Worm (Caenorhabditis elegans): ENCODE data around the gene C31B8.7.

C31B8.7 gene

DNA sequence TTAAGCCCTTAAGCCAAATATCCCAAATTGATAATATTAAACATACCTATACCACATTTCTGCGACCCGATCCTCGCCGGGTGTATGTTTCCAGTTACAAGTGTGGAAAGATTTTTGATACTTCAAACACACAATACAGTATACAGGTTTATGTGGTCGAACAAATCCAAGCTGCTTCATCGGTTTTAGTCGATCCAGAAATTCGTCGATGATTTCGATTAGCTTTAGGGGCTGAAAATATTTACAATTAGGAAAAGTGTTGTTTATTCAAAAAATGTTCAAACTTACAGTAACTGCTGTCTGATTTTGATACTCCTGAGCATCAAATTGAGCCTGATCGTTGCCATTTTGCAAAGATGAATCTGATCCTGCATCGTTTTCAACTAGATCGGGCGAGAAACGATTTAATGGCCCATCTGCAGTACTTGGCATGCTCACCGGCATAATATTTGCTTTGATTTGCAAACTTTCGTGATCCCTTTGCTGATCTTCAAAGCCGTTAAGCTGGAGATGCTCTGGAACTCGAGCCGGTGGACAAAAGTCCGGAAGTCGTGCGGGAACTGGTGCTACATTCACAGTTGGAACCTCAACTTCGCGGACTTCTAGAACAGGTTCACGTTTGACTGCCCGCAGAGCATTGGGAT is 26.8 kb downstream of the C31B8.7 start:
- no peak for TF ChIP-seq W03F9.2 (tag; optimal IDR thresholded peaks at IDR 0.05)
- no peak for TF ChIP-seq dao-5 (tag; optimal IDR thresholded peaks at IDR 0.05)
- TF ChIP-seq him-1 (tag; optimal IDR thresholded peaks at IDR 0.05) = no peak

DNA sequence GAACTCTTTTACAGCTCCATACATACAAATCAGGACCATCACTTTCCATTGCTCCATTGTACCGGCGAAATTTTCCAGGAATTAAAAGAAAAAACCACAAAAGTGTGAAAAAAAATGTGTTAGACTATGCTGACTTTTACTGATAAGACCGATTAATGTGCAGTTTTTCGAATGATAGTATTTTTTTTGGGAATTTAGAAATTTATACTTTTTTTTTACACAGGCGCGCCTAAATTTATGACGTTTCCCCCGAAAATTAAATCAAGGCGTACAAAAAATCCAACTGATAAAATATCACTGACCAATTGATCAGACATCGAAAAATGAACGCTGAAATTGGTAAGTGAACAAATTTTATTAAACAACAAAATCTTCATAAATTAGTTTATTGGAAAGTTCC is 27.7 kb downstream of the C31B8.7 start, which contains the start of gene folt-2:
Gene folt-2 (minus strand): TSS at position 179 of the 400 bp plus-strand sequence.
- TF ChIP-seq W03F9.2 (tag; optimal IDR thresholded peaks at IDR 0.05) = no peak
- TF ChIP-seq him-1 (tag; optimal IDR thresholded peaks at IDR 0.05) = no peak
- TF ChIP-seq dao-5 (tag; optimal IDR thresholded peaks at IDR 0.05) = no peak

DNA sequence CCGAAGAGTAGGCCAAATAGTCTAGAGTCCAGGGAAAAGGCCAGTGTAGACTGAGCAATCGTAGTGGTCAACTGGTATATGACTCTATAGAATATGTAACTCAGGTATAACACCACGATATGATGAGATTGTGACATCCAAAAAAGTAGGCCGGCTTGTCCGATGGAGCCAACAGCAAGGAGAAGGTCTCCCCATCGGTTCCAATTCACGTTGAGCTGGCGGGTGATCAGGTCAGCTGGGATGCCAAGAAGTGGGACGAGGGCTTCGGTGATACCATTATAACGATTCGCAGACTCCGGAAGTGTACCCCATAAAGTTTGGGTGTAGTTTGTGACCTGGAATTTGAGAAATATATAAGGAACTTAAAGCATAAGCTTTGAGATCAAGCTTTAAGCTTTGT is 30.2 kb downstream of the C31B8.7 start:
- TF ChIP-seq W03F9.2 (tag; optimal IDR thresholded peaks at IDR 0.05) (no peak), dao-5 (tag; optimal IDR thresholded peaks at IDR 0.05) (no peak), him-1 (tag; optimal IDR thresholded peaks at IDR 0.05) (no peak)

DNA sequence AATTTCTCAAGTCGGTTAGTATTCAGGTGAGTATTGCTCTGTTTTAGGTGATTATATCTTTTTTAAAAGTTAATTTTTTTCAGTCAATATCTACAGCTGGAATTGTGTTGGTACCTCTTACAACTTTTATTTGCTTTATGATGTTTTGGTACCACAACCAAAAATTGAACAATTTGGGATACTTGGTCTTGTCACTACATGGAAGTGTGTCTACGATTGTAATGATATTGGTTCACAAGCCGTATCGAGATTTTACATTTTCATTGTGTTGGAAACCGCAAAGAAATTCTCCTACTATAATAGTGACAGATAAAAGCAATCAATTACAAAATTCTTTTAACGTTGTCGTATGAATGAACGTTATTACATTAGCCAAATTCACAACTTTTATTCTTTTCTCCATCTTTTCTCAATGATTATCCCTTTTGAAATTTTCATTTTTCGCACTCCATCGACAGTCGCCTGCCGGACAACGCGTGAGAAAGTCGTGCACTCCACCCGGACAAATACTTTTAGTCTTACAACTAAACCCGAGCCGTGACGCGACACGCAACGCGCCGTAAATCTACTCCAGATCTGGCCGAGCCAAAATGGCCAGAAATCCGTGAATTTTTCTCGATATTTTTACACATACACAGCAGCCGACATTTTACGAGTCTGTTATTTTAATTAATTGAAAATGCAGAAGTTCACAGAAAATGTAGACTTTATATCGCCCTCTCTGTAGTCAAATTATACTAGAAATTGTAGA is 31.2 kb downstream of the C31B8.7 start:
- TF ChIP-seq W03F9.2 (tag; optimal IDR thresholded peaks at IDR 0.05) = no peak
- TF ChIP-seq him-1 (tag; optimal IDR thresholded peaks at IDR 0.05) = no peak
- no peak for TF ChIP-seq dao-5 (tag; optimal IDR thresholded peaks at IDR 0.05)

DNA sequence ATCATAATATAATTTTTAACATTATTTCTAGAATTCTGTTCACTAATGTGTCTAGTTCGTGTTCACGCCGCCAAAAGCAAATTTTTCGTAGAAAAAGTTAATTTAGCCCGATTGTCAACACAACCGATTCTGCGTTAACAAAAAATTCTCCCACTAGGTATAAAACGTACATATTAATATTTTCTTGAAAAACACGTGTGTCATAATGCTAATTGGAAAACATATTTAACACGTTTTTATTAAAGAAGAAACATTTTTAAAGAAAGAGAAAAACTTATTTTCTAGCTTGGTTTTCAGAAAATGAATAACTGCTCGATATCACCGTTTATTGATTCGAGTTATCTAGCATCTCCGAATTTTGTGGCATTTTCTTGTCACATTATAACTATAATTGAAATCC is 33.0 kb downstream of the C31B8.7 start, which contains the start of gene srh-243:
Gene srh-243 (plus strand): TSS at position 301 of the 400 bp plus-strand sequence.
- TF ChIP-seq dao-5 (tag; optimal IDR thresholded peaks at IDR 0.05) = no peak
- no peak for TF ChIP-seq W03F9.2 (tag; optimal IDR thresholded peaks at IDR 0.05)
- no peak for TF ChIP-seq him-1 (tag; optimal IDR thresholded peaks at IDR 0.05)

DNA sequence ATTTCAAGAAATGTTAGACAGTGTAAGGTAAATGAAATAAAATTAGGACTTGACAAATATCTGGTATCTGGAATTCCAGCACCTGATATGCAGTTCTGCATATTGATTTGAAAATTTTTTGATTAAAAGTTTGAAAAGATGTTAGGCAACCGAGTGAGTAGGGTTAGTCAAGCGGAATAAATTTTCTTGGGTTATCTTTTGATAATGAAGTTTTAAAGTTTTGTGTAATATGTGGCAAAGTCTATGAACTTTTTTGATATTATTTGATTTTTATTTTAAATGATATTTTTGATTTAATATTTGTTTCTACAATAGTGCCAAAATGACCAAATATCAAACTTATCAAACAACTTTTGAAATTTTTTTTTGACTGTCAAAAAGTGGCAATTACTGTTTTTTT is 33.6 kb downstream of the C31B8.7 start, which contains the start of gene srh-241:
Gene srh-241 (minus strand): TSS at position 101 of the 400 bp plus-strand sequence.
- no peak for TF ChIP-seq him-1 (tag; optimal IDR thresholded peaks at IDR 0.05)
- no peak for TF ChIP-seq W03F9.2 (tag; optimal IDR thresholded peaks at IDR 0.05)
- no peak for TF ChIP-seq dao-5 (tag; optimal IDR thresholded peaks at IDR 0.05)

DNA sequence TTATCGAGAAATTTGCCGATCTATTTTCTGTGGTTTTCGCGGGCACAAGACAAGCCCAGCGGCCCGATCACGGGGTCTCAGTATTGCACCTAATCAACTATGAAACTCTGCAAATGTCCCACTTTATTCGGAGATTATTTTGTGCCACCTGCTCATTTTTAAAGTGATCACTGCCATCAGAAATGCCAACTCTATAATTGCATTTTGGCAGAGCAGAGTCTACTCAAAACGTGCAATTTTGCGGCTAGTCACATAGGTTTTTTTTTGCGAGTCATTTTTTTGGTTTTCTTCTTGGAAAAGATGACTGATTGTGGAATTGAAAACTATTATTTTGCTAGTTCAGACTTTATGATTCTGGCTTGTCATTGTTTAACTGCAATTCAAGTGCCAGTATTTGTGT is 38.2 kb downstream of the C31B8.7 start, which contains the start of gene srh-240:
Gene srh-240 (plus strand): TSS at position 301 of the 400 bp plus-strand sequence.
- TF ChIP-seq W03F9.2 (tag; optimal IDR thresholded peaks at IDR 0.05) (no peak), dao-5 (tag; optimal IDR thresholded peaks at IDR 0.05) (no peak), him-1 (tag; optimal IDR thresholded peaks at IDR 0.05) (no peak)

DNA sequence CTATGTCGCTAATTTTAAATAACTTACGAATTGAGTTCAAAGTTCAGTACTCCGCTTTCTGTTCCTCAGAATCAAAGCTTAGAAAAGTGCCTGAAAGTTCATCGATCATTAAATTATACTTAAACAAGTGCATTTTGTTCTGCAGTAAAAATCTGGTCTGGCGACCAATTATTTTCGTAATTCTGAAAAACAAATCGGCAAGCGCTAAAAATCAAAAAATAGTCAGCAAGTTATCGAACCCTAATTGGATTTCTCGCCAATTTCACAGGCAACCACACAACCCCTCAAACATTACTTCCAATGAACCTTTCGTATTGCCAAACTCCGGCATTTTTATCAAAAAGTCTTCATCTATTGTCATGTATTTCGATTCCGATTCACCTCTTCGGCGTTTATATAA is 40.1 kb downstream of the C31B8.7 start, which contains the start of gene srh-272:
Gene srh-272 (plus strand): TSS at position 301 of the 400 bp plus-strand sequence.
- TF ChIP-seq W03F9.2 (tag; optimal IDR thresholded peaks at IDR 0.05) (no peak), dao-5 (tag; optimal IDR thresholded peaks at IDR 0.05) (no peak), him-1 (tag; optimal IDR thresholded peaks at IDR 0.05) (no peak)

DNA sequence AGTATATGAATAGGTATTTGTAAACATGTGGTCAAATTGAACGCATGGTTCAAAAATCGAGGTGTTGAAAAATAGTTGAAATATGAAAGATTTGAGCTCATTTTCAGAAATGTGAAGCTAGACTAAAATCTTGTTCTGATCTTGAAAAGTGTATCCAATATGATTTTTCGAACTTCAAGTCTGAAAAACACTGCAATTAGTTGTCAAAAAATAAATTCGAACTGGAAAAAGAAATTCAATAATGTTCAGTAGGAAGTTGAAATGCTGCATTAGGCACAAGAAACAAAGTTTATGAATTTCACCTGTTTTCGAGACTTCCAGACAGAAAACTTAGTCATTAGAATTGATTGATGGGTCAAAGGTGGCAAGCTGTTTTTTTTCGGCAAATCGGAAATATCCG is 41.6 kb downstream of the C31B8.7 start, which contains the start of gene srh-270:
Gene srh-270 (minus strand): TSS at position 101 of the 400 bp plus-strand sequence.
- TF ChIP-seq dao-5 (tag; optimal IDR thresholded peaks at IDR 0.05) (no peak), W03F9.2 (tag; optimal IDR thresholded peaks at IDR 0.05) (no peak), him-1 (tag; optimal IDR thresholded peaks at IDR 0.05) (no peak)

DNA sequence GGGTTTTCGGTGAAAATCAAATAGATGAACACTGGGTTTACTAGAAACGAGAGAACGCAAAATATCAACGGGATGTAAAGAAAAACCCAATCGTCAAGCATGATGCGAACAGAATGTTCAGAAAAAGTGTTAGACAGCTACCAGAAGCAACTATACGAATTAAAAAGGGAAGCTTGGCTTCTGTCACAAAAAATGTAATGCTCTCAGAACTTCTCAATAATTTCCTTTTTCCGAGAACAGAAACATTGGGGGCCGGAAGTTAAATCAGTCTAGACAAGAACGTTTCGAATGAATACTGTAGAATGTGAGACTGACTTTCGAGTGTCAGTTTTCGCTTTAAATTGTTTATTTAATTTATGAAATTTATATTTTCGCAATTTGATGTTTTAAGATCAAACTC is 43.4 kb downstream of the C31B8.7 start, which contains the start of gene srj-54:
Gene srj-54 (minus strand): TSS at position 101 of the 400 bp plus-strand sequence.
- TF ChIP-seq W03F9.2 (tag; optimal IDR thresholded peaks at IDR 0.05) (no peak), dao-5 (tag; optimal IDR thresholded peaks at IDR 0.05) (no peak), him-1 (tag; optimal IDR thresholded peaks at IDR 0.05) (no peak)

DNA sequence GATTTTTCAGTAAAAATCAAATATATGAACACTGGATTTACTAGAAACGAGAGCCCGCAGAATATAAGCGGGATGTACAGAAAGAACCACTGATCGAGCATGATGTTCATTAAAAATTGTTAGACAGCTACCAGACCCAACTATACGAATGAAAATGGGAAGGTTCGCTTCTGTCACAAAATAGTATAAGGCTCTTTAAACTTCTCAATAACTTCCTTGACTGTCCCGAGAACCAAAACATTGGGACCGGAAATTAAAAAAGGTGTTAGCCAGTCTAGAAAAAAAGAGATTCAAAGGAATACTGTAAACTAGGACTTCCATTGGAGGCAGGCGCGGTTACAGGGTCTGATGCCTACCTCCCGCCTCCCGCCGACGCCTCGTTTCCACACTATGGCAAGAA is 45.3 kb downstream of the C31B8.7 start, which contains the start of gene srj-55:
Gene srj-55 (minus strand): TSS at position 101 of the 400 bp plus-strand sequence.
- TF ChIP-seq W03F9.2 (tag; optimal IDR thresholded peaks at IDR 0.05) (no peak), dao-5 (tag; optimal IDR thresholded peaks at IDR 0.05) (no peak), him-1 (tag; optimal IDR thresholded peaks at IDR 0.05) (no peak)

DNA sequence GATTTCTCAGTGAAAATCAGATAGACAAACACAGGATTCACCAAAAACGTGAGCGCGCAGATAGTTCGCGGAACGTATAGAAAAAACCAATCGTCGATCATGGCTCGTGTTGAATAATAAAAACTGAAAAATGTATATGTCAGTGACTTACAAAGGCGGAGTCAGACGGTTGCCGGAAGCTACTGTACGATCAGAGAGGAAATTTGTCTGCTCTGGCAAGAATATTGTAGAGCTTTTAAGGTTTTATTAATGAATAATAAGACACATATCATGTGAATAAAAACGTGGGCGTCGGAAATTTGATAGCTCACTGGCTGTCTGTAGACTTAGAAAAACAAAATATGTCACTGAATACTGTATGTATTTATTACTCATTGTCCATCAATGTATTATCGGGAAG is 47.7 kb downstream of the C31B8.7 start, which contains the start of gene srj-57:
Gene srj-57 (minus strand): TSS at position 101 of the 400 bp plus-strand sequence.
- no peak for TF ChIP-seq dao-5 (tag; optimal IDR thresholded peaks at IDR 0.05)
- no peak for TF ChIP-seq W03F9.2 (tag; optimal IDR thresholded peaks at IDR 0.05)
- no peak for TF ChIP-seq him-1 (tag; optimal IDR thresholded peaks at IDR 0.05)

Measured in whole organism, L4/young adult.